Fruit fly (Drosophila melanogaster) whole organism: ENCODE measurements around the gene Cyp12e1.

ENCODE experiments used
- CG8478 ChIP-seq: fragments of >200 bp; optimal IDR thresholded peaks from 2 replicates; lab custom pipeline; 2018; ENCODE audit warnings: inconsistent platforms
- Dll ChIP-seq: fragments of >200 bp; optimal IDR thresholded peaks from 2 replicates; lab custom pipeline; 2017
- EcR ChIP-seq, 2 experiments: fragments of >200 bp; optimal IDR thresholded peaks; 2 replicates each; lab custom pipeline; 2017; ENCODE audit warnings: missing biosample characterization in 2 of 2, missing genetic modification characterization in 2 of 2, missing genetic modification reagents in 2 of 2
- pan ChIP-seq: fragments of >200 bp; optimal IDR thresholded peaks from 2 replicates; lab custom pipeline; 2017
- psq ChIP-seq: fragments of >200 bp; optimal IDR thresholded peaks from 2 replicates; lab custom pipeline; 2017
- usp ChIP-seq: fragments of >200 bp; optimal IDR thresholded peaks from 2 replicates; lab custom pipeline; 2017; ENCODE audit warnings: missing biosample characterization, missing genetic modification characterization, mixed read lengths

Cyp12e1 gene

dm6 chr3R:10395233-10395815, 39.3 kb upstream of the Cyp12e1 start:
- no peak for TF ChIP-seq psq
- no peak for TF ChIP-seq Dll (lab: Kevin White, UChicago)
- no peak for TF ChIP-seq pan (lab: Kevin White, UChicago)
- no peak for TF ChIP-seq CG8478 (lab: Kevin White, UChicago)
- no peak for TF ChIP-seq EcR (GFP tag; optimal IDR thresholded peaks at IDR 0.05; lab: Kevin White, UChicago)
- TF ChIP-seq usp (GFP tag; lab: Kevin White, UChicago), result no peak

DNA sequence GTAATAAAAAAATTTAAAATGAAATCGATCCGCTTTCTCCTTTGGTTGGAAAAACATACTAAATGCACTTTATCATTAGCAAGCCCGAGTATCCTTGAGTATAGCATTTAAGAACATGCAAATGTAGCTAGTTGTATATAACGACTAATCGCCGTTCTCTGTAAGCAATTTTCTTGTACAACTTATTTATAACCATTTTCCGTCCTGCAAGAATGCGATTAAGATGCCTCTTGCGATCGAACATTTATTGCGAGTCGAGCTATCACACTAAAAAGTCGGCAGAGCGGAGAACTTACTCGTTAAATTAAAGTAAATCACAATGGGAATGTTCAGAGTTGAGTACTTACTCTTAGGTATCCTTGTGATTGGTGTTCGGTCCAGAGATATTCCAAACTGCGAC, 33.9 kb upstream of the Cyp12e1 start, which contains the start of gene mthl11:
mthl11 (plus strand) TSS at position 301 of the 400 bp plus-strand sequence.
- TF ChIP-seq pan (lab: Kevin White, UChicago), result no peak
- no peak for TF ChIP-seq CG8478 (lab: Kevin White, UChicago)
- no peak for TF ChIP-seq psq
- TF ChIP-seq usp (GFP tag; lab: Kevin White, UChicago), result no peak
- TF ChIP-seq Dll (lab: Kevin White, UChicago), result no peak
- TF ChIP-seq EcR (GFP tag; optimal IDR thresholded peaks at IDR 0.05; lab: Kevin White, UChicago), result no peak

DNA sequence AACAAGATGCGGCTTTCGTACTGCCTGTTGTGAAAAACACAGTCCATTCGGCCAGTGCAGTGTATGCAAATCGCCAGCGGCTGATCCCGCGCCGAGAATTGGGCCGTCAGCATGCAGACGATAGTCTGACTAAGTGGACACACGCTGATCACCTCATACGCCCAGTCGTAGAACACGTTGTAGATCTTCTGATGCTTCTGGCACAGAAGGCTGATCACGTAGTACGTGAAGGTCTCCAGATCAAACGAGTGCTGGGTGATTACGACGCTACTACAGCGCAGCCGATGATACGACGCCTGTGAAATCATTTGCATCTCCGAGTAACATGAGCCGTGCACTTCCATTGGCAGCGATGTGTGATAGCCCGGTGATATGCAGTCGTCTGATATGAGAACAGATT, 30.6 kb upstream of the Cyp12e1 start:
- no peak for TF ChIP-seq CG8478 (lab: Kevin White, UChicago)
- TF ChIP-seq usp (GFP tag; lab: Kevin White, UChicago), result no peak
- no peak for TF ChIP-seq Dll (lab: Kevin White, UChicago)
- no peak for TF ChIP-seq pan (lab: Kevin White, UChicago)
- no peak for TF ChIP-seq psq
- no peak for TF ChIP-seq EcR (GFP tag; optimal IDR thresholded peaks at IDR 0.05; lab: Kevin White, UChicago)

DNA sequence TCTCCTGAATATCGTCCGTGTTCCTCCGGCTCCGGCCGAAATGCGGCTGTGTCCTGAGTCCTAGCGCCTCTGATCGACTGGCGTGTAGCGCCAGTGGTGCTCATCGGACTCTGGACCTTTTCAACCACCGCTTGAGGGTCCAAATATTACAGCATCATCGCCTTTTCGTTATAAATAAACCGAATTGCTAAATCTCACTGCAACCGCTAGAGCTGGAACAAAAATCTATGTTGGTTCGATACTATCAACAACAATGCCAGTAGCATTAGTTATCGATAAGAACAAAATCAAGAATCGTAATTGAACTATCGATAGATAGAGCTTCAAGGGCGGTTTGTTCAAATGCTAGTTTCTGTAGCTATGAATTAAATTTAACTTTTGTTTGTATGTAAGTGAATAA, 27.5 kb upstream of the Cyp12e1 start, which contains the start of gene CG6325:
CG6325 (minus strand) TSS at position 220 of the 400 bp plus-strand sequence.
- TF ChIP-seq psq (no peak), Dll (lab: Kevin White, UChicago) (no peak), pan (lab: Kevin White, UChicago) (no peak), CG8478 (lab: Kevin White, UChicago) (no peak), EcR (GFP tag; optimal IDR thresholded peaks at IDR 0.05; lab: Kevin White, UChicago) (no peak), usp (GFP tag; lab: Kevin White, UChicago) (no peak)

dm6 chr3R:10407658-10408057, 26.9 kb upstream of the Cyp12e1 start:
- TF ChIP-seq EcR (GFP tag; optimal IDR thresholded peaks at IDR 0.05; lab: Kevin White, UChicago) (no peak), Dll (lab: Kevin White, UChicago) (no peak), usp (GFP tag; lab: Kevin White, UChicago) (no peak), CG8478 (lab: Kevin White, UChicago) (no peak), psq (no peak), pan (lab: Kevin White, UChicago) (no peak)

dm6 chr3R:10411752-10412549, 22.6 kb upstream of the Cyp12e1 start:
- no peak for TF ChIP-seq usp (GFP tag; lab: Kevin White, UChicago)
- TF ChIP-seq pan (lab: Kevin White, UChicago), result no peak

- TF ChIP-seq pan (lab: Kevin White, UChicago) (no peak), usp (GFP tag; lab: Kevin White, UChicago) (no peak), Dll (lab: Kevin White, UChicago) (no peak), EcR (GFP tag; optimal IDR thresholded peaks at IDR 0.05; lab: Kevin White, UChicago) (peak in 1 of 2 experiments; percentile 72)
Measured at dm6 chr3R:10412550-10413459, 21.8 kb upstream of the Cyp12e1 start, which contains the start of the genes Irp-1B and Rrp46. Irp-1B (minus strand) TSS chr3R:10412869. Rrp46 (plus strand) TSS chr3R:10413301.

DNA sequence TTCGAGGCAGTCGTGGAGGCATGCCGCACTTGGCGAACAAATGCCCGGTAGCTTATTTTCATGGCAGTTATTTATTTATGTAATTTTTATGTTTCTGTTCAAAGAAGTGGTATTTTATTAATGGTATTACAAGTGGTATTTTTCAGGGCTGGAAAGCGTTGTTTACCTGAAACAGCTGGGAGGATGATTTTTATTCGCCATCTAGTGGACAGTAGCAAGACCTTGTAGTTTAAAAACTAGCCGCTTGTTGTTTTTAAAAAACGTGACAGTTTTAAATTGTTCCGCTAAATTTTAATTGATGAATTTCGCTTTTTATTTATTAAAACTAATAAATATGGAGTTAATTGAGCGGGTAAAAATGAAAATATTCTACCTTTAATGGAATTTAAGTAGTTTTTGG, 18.7 kb upstream of the Cyp12e1 start, which contains the start of gene CG6345:
CG6345 (minus strand) TSS at position 124 of the 400 bp plus-strand sequence.
- TF ChIP-seq EcR (GFP tag; optimal IDR thresholded peaks at IDR 0.05; lab: Kevin White, UChicago) (no peak), Dll (lab: Kevin White, UChicago) (no peak), CG8478 (lab: Kevin White, UChicago) (no peak), psq (no peak), usp (GFP tag; lab: Kevin White, UChicago) (no peak), pan (lab: Kevin White, UChicago) (no peak)

dm6 chr3R:10421167-10421566, 13.4 kb upstream of the Cyp12e1 start:
- TF ChIP-seq pan (lab: Kevin White, UChicago), result no peak
- no peak for TF ChIP-seq CG8478 (lab: Kevin White, UChicago)
- TF ChIP-seq psq, result no peak
- no peak for TF ChIP-seq usp (GFP tag; lab: Kevin White, UChicago)
- TF ChIP-seq EcR (GFP tag; optimal IDR thresholded peaks at IDR 0.05; lab: Kevin White, UChicago), result no peak
- no peak for TF ChIP-seq Dll (lab: Kevin White, UChicago)

DNA sequence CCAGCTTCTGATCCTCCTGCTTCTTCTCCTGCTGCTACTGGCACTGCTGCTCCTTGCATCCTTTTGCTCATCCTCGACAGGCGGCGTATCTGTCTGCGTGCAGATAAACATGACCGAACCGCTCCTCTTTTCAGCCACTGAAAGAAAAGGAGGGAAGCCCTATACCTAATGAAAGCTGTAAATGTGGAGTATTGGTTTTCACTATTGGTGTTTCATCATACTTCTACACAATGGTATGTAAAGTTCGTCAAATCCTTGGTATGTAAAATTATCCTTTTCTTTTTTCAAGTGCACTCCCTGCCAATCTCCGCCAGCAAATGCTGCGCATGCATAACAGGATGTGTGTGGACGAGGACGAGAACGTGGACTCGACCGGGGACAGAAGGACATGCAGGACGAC, 6.3 kb upstream of the Cyp12e1 start, which contains the start of gene CG46270:
CG46270 (minus strand) TSS at position 101 of the 400 bp plus-strand sequence.
- TF ChIP-seq psq, result no peak
- TF ChIP-seq Dll (lab: Kevin White, UChicago), result no peak

DNA sequence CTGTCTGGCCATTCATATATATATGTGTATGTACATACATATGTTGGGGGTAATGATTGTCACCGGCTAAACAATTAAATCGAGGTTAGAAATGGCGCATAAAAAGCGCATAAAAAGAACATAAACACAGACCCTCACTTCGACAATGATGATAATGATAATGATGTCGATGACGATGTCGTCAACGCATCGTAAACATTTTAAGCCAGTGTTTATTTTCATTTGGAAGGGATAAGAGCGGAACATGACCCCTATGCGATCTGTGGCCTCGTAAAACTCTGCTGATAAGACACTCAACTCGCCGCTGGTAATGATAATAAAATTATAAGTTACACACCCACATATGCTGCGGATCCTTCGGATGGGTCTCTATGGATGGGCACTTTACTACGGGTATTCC, 3.5 kb upstream of the Cyp12e1 start:
- no peak for TF ChIP-seq EcR (GFP tag; optimal IDR thresholded peaks at IDR 0.05; lab: Kevin White, UChicago)
- TF ChIP-seq CG8478 (lab: Kevin White, UChicago), result no peak
- no peak for TF ChIP-seq pan (lab: Kevin White, UChicago)
- TF ChIP-seq usp (GFP tag; lab: Kevin White, UChicago), result no peak
- no peak for TF ChIP-seq psq
- no peak for TF ChIP-seq Dll (lab: Kevin White, UChicago)
